Worm (Caenorhabditis elegans) whole organism, L1 larva: Measurements from ENCODE around the gene F08D12.7.
A peak's percentile ranks its signal among the peaks of the same experiment; 100 is the strongest.

Source experiments
- C04F5.9 ChIP-seq: sonication (generic microtip); optimal IDR thresholded peaks from 2 replicates; lab custom pipeline; 2016; ENCODE audit warnings: missing genetic modification characterization, missing compliant biosample characterization
- C16A3.4 ChIP-seq: fragments of 150-350 bp; optimal IDR thresholded peaks from 2 replicates; lab custom pipeline; 2014; ENCODE audit warnings: missing biosample characterization, missing genetic modification characterization
- F16B12.6 ChIP-seq: fragments of 150-350 bp; optimal IDR thresholded peaks from 2 replicates; lab custom pipeline; 2014; ENCODE audit warnings: missing biosample characterization, missing genetic modification characterization
- Y116A8C.19 ChIP-seq: sonication (generic microtip); optimal IDR thresholded peaks from 2 replicates; lab custom pipeline; 2016; ENCODE audit warnings: missing compliant biosample characterization, missing genetic modification characterization, borderline replicate concordance
- aha-1 ChIP-seq: fragments of 150-350 bp; optimal IDR thresholded peaks from 2 replicates; lab custom pipeline; 2014; ENCODE audit warnings: missing biosample characterization, missing genetic modification characterization
- alr-1 ChIP-seq: fragments of 200-800 bp; sonication (Bioruptor generic); optimal IDR thresholded peaks from 2 replicates; lab custom pipeline; 2018; ENCODE audit warnings: borderline replicate concordance, mild to moderate bottlenecking, missing genetic modification characterization, missing compliant biosample characterization
- ceh-82 ChIP-seq, 3 experiments: fragments of 150-350 bp in 1 of 3; sonication (generic microtip) in 2 of 3; optimal IDR thresholded peaks; 2 replicates each; lab custom pipeline; 2014 to 2017; ENCODE audit warnings: missing biosample characterization in 3 of 3, missing genetic modification characterization in 3 of 3
- ceh-90 ChIP-seq: sonication (generic microtip); optimal IDR thresholded peaks from 2 replicates; lab custom pipeline; 2016; ENCODE audit warnings: missing genetic modification characterization, missing compliant biosample characterization
- ces-1 ChIP-seq: fragments of 150-350 bp; optimal IDR thresholded peaks from 2 replicates; lab custom pipeline; 2014; ENCODE audit warnings: missing biosample characterization, missing genetic modification reagents, missing genetic modification characterization
- dpl-1 ChIP-seq, 3 experiments: fragments of 150-350 bp in 2 of 3; sonication (generic microtip) in 1 of 3; optimal IDR thresholded peaks; 2 replicates each; lab custom pipeline; 2014 to 2017; ENCODE audit warnings: missing biosample characterization in 3 of 3, missing genetic modification characterization in 3 of 3, missing genetic modification reagents in 3 of 3
- dsc-1 ChIP-seq: sonication (generic microtip); optimal IDR thresholded peaks from 2 replicates; lab custom pipeline; 2016; ENCODE audit warnings: mild to moderate bottlenecking, missing genetic modification characterization, missing compliant biosample characterization
- efl-1 ChIP-seq, 4 experiments: fragments of 150-350 bp; optimal IDR thresholded peaks in 3 of 4; peaks in 1 of 4; 1 replicate in 1 of 4; 2 replicates in 3 of 4; lab custom pipeline; 2014; ENCODE audit warnings: missing biosample characterization in 2 of 4, missing genetic modification characterization in 2 of 4, missing genetic modification reagents in 2 of 4
- egl-13 ChIP-seq: sonication (generic microtip); optimal IDR thresholded peaks from 2 replicates; lab custom pipeline; 2016; ENCODE audit warnings: missing genotype, missing genetic modification reagents, missing genetic modification characterization, missing compliant biosample characterization
- egl-27 ChIP-seq, 2 experiments: fragments of 150-350 bp in 1 of 2; sonication (generic microtip); optimal IDR thresholded peaks; 3 replicates each; lab custom pipeline; 2017 to 2018; ENCODE audit warnings: missing biosample characterization in 2 of 2, missing genetic modification characterization in 2 of 2, missing genetic modification reagents in 2 of 2
- elt-2 ChIP-seq: sonication (generic microtip); optimal IDR thresholded peaks from 2 replicates; lab custom pipeline; 2016; ENCODE audit warnings: missing genetic modification characterization, mild to moderate bottlenecking, inconsistent platforms, missing compliant biosample characterization, missing genetic modification reagents
- elt-3 ChIP-seq, 6 experiments: fragments of 150-350 bp in 1 of 6; sonication (generic microtip); optimal IDR thresholded peaks; 2 replicates each; lab custom pipeline; 2017 to 2018; ENCODE audit warnings: missing biosample characterization in 6 of 6, missing genetic modification characterization in 6 of 6, inconsistent platforms in 1 of 6
- fkh-4 ChIP-seq: sonication (generic microtip); optimal IDR thresholded peaks from 2 replicates; lab custom pipeline; 2016; ENCODE audit warnings: missing compliant biosample characterization, missing genetic modification characterization, borderline replicate concordance
- fkh-8 ChIP-seq: sonication (generic microtip); optimal IDR thresholded peaks from 2 replicates; lab custom pipeline; 2016; ENCODE audit warnings: mild to moderate bottlenecking, missing genetic modification characterization, missing compliant biosample characterization
- fos-1 ChIP-seq: fragments of 150-350 bp; optimal IDR thresholded peaks from 2 replicates; lab custom pipeline; 2014; ENCODE audit warnings: missing biosample characterization, missing genetic modification characterization
- hpl-2 ChIP-seq: fragments of 150-350 bp; optimal IDR thresholded peaks from 2 replicates; lab custom pipeline; 2014; ENCODE audit warnings: missing biosample characterization, missing genetic modification reagents, missing genetic modification characterization
- irx-1 ChIP-seq: sonication (generic microtip); optimal IDR thresholded peaks from 2 replicates; lab custom pipeline; 2016; ENCODE audit warnings: missing genetic modification characterization, missing compliant biosample characterization
- isw-1 ChIP-seq: fragments of 200-800 bp; sonication (Bioruptor generic); IDR thresholded peaks from 2 replicates; pipeline ENCODE4 v1.3.6; 2022; ENCODE audit warnings: missing genetic modification characterization, missing compliant biosample characterization
- jun-1 ChIP-seq: fragments of 150-350 bp; optimal IDR thresholded peaks from 2 replicates; lab custom pipeline; 2014; ENCODE audit warnings: missing biosample characterization, missing genetic modification reagents, missing genetic modification characterization
- lin-13 ChIP-seq: fragments of 150-350 bp; optimal IDR thresholded peaks from 2 replicates; lab custom pipeline; 2014; ENCODE audit warnings: missing biosample characterization, missing genetic modification reagents, missing genetic modification characterization
- lin-39 ChIP-seq: fragments of 150-350 bp; optimal IDR thresholded peaks from 2 replicates; lab custom pipeline; 2014; ENCODE audit warnings: missing biosample characterization, missing genetic modification reagents, missing genetic modification characterization
- lsy-2 ChIP-seq, 2 experiments: fragments of 150-350 bp; optimal IDR thresholded peaks; 2 replicates each; lab custom pipeline; 2014; ENCODE audit warnings: missing biosample characterization in 2 of 2, missing genetic modification characterization in 2 of 2
- mab-9 ChIP-seq: fragments of 200-800 bp; sonication (Bioruptor generic); IDR thresholded peaks from 2 replicates; pipeline ENCODE4 v1.3.6; 2022; ENCODE audit warnings: missing genetic modification reagents, missing genetic modification characterization, missing compliant biosample characterization
- mdl-1 ChIP-seq, 2 experiments: fragments of 150-350 bp; optimal IDR thresholded peaks; 2 replicates each; lab custom pipeline; 2014 to 2017; ENCODE audit warnings: missing biosample characterization in 2 of 2, missing genetic modification characterization in 2 of 2, inconsistent platforms in 1 of 2
- mep-1 ChIP-seq: fragments of 150-350 bp; optimal IDR thresholded peaks from 2 replicates; lab custom pipeline; 2014; ENCODE audit warnings: missing biosample characterization, missing genetic modification characterization
- nhr-12 ChIP-seq: sonication (generic microtip); optimal IDR thresholded peaks from 2 replicates; lab custom pipeline; 2017; ENCODE audit warnings: missing biosample characterization, missing genetic modification characterization
- nhr-19 ChIP-seq: fragments of 200-800 bp; sonication (Bioruptor generic); conservative IDR thresholded peaks from 2 replicates; pipeline ENCODE4 v1.3.6; 2022; ENCODE audit warnings: missing genetic modification characterization, missing compliant biosample characterization
- nhr-47 ChIP-seq: sonication (generic microtip); optimal IDR thresholded peaks from 2 replicates; lab custom pipeline; 2016; ENCODE audit warnings: mild to moderate bottlenecking, missing genetic modification characterization, moderate library complexity, missing compliant biosample characterization
- nhr-77 ChIP-seq: fragments of 150-350 bp; optimal IDR thresholded peaks from 2 replicates; lab custom pipeline; 2014; ENCODE audit warnings: missing biosample characterization, missing genetic modification characterization
- nhr-85 ChIP-seq: sonication (generic microtip); peaks from one replicate; lab custom pipeline; 2016; ENCODE audit warnings: missing genetic modification characterization, inconsistent platforms, missing compliant biosample characterization
- nhr-90 ChIP-seq: sonication (generic microtip); optimal IDR thresholded peaks from 2 replicates; lab custom pipeline; 2016; ENCODE audit warnings: mild to moderate bottlenecking, missing genetic modification characterization, missing compliant biosample characterization; ENCODE audit not compliant: poor library complexity
- pax-3 ChIP-seq: fragments of 200-800 bp; sonication (Bioruptor generic); optimal IDR thresholded peaks from 2 replicates; lab custom pipeline; 2018; ENCODE audit warnings: mild to moderate bottlenecking, missing genetic modification characterization, moderate library complexity, missing compliant biosample characterization
- pqm-1 ChIP-seq: sonication (generic microtip); optimal IDR thresholded peaks from 3 replicates; lab custom pipeline; 2017; ENCODE audit warnings: missing biosample characterization, missing genetic modification characterization
- rnt-1 ChIP-seq: sonication (generic microtip); optimal IDR thresholded peaks from 2 replicates; lab custom pipeline; 2016; ENCODE audit warnings: mild to moderate bottlenecking, missing genetic modification characterization, moderate library complexity, missing compliant biosample characterization
- snpc-4 ChIP-seq: fragments of 150-350 bp; optimal IDR thresholded peaks from 2 replicates; lab custom pipeline; 2014; ENCODE audit warnings: missing biosample characterization, missing genetic modification characterization
- snu-23 ChIP-seq: sonication (generic microtip); optimal IDR thresholded peaks from 2 replicates; lab custom pipeline; 2016; ENCODE audit warnings: missing genetic modification characterization, missing compliant biosample characterization
- sup-37 ChIP-seq: fragments of 200-800 bp; sonication (Bioruptor generic); optimal IDR thresholded peaks from 2 replicates; lab custom pipeline; 2018; ENCODE audit warnings: mild to moderate bottlenecking, missing genetic modification characterization, missing compliant biosample characterization
- swsn-7 ChIP-seq: sonication (generic microtip); optimal IDR thresholded peaks from 2 replicates; lab custom pipeline; 2016; ENCODE audit warnings: missing genetic modification characterization, missing compliant biosample characterization
- tbx-2 ChIP-seq: sonication (generic microtip); optimal IDR thresholded peaks from 2 replicates; lab custom pipeline; 2016; ENCODE audit warnings: missing genetic modification characterization, missing compliant biosample characterization
- unc-130 ChIP-seq: fragments of 150-350 bp; optimal IDR thresholded peaks from 2 replicates; lab custom pipeline; 2017; ENCODE audit warnings: missing biosample characterization, missing genetic modification characterization, inconsistent platforms
- unc-62 ChIP-seq: fragments of 150-350 bp; optimal IDR thresholded peaks from 2 replicates; lab custom pipeline; 2014; ENCODE audit warnings: missing biosample characterization, missing genetic modification reagents, missing genetic modification characterization
- unc-86 ChIP-seq: sonication (generic microtip); optimal IDR thresholded peaks from 2 replicates; lab custom pipeline; 2016; ENCODE audit warnings: missing genetic modification characterization, missing compliant biosample characterization
- unc-98 ChIP-seq: fragments of 200-800 bp; sonication (Bioruptor generic); IDR thresholded peaks from 2 replicates; pipeline ENCODE4 v1.3.6; 2022; ENCODE audit warnings: missing genetic modification characterization, missing compliant biosample characterization
- ztf-11 ChIP-seq, 2 experiments: sonication (generic microtip); optimal IDR thresholded peaks; 2 replicates each; lab custom pipeline; 2016 to 2017; ENCODE audit warnings: missing genetic modification characterization in 2 of 2, missing biosample characterization in 1 of 2, missing compliant biosample characterization in 1 of 2
- ztf-4 ChIP-seq: fragments of 150-350 bp; optimal IDR thresholded peaks from 2 replicates; lab custom pipeline; 2014; ENCODE audit warnings: missing biosample characterization, missing genetic modification characterization

F08D12.7 gene

ce11 chrII:2752999-2753398, 15.9 kb downstream of the F08D12.7 start, which contains the start of gene F29A7.3:
F29A7.3 (plus strand) TSS chrII:2753299.
- TF ChIP-seq irx-1 (tag; lab: Kevin White, UChicago), result no peak
- no peak for TF ChIP-seq unc-98 (GFP tag; lab: Robert Waterston, UW)
- TF ChIP-seq C04F5.9, result no peak

- peak; percentile 41 for TF ChIP-seq unc-86 (tag; lab: Kevin White, UChicago)
- TF ChIP-seq mdl-1 (tag; optimal IDR thresholded peaks at IDR 0.05; lab: Kevin White, UChicago), result peak in 1 of 2 experiments; percentile 2
- TF ChIP-seq aha-1 (tag; lab: Kevin White, UChicago), result no peak
- TF ChIP-seq sup-37, result no peak
- TF ChIP-seq nhr-85 (tag; lab: Kevin White, UChicago), result peak; percentile 67
- TF ChIP-seq lin-13 (GFP tag; lab: Kevin White, UChicago), result peak; percentile 57
- TF ChIP-seq alr-1, result no peak
- peak; percentile 43 for TF ChIP-seq unc-130
- TF ChIP-seq ces-1, result no peak
- peak; percentile 26 for TF ChIP-seq egl-13 (tag; lab: Kevin White, UChicago)
- peak; percentile 46 for TF ChIP-seq C16A3.4 (tag; lab: Kevin White, UChicago)
- peak; percentile 78 for TF ChIP-seq tbx-2 (tag; lab: Kevin White, UChicago)
- peak; percentile 20 for TF ChIP-seq C04F5.9
- TF ChIP-seq unc-62 (GFP tag; lab: Kevin White, UChicago), result no peak
- TF ChIP-seq fos-1, result no peak
- no peak for TF ChIP-seq pqm-1
- TF ChIP-seq F16B12.6 (tag; lab: Kevin White, UChicago), result peak; percentile 25
- TF ChIP-seq unc-98 (GFP tag; lab: Robert Waterston, UW), result peak; percentile 68
- TF ChIP-seq fkh-8, result peak; percentile 76
- peak; percentile 81 for TF ChIP-seq nhr-47
- TF ChIP-seq nhr-77, result peak; percentile 3
- peak; percentile 95 for TF ChIP-seq rnt-1 (tag; lab: Kevin White, UChicago)
- TF ChIP-seq ceh-82 (tag; optimal IDR thresholded peaks at IDR 0.05; lab: Kevin White, UChicago), result peak; percentile 65 to 71 (median 66)
- TF ChIP-seq snu-23, result peak; percentile 63
- TF ChIP-seq nhr-12, result no peak
- no peak for TF ChIP-seq hpl-2
- peak; percentile 67 to 69 for TF ChIP-seq efl-1 (optimal IDR thresholded peaks at IDR 0.05; lab: Kevin White, UChicago)
- TF ChIP-seq efl-1 (GFP tag; optimal IDR thresholded peaks at IDR 0.05 in 1 of 2; lab: Kevin White, UChicago), result peak; percentile 69 to 92
- peak; percentile 69 for TF ChIP-seq pax-3 (tag; lab: Kevin White, UChicago)
- peak in 1 of 2 experiments; percentile 83 for TF ChIP-seq ztf-11 (tag; optimal IDR thresholded peaks at IDR 0.05; lab: Kevin White, UChicago)
- TF ChIP-seq nhr-90 (tag; lab: Kevin White, UChicago), result peak; percentile 79
- peak; percentile 78 for TF ChIP-seq dsc-1 (tag; lab: Kevin White, UChicago)
- TF ChIP-seq lin-39, result peak; percentile 2
- peak in 1 of 2 experiments; percentile 69 for TF ChIP-seq lsy-2 (tag; optimal IDR thresholded peaks at IDR 0.05; lab: Kevin White, UChicago)
- peak; percentile 67 for TF ChIP-seq swsn-7 (tag; lab: Kevin White, UChicago)
- peak; percentile 50 for TF ChIP-seq isw-1 (GFP tag; lab: Robert Waterston, UW)
- TF ChIP-seq jun-1 (tag; lab: Kevin White, UChicago), result peak; percentile 36
- TF ChIP-seq Y116A8C.19 (tag; lab: Kevin White, UChicago), result no peak
- peak in 1 of 6 experiments; percentile 17 for TF ChIP-seq elt-3 (tag; optimal IDR thresholded peaks at IDR 0.05; lab: Kevin White, UChicago)
- peak; percentile 14 to 72 (median 69) for TF ChIP-seq dpl-1 (GFP tag; optimal IDR thresholded peaks at IDR 0.05; lab: Kevin White, UChicago)
- peak; percentile 65 for TF ChIP-seq nhr-19 (GFP tag; lab: Robert Waterston, UW)
- no peak for TF ChIP-seq egl-27 (tag; optimal IDR thresholded peaks at IDR 0.05; lab: Kevin White, UChicago)
- TF ChIP-seq mep-1 (tag; lab: Kevin White, UChicago), result no peak
- TF ChIP-seq ceh-90 (tag; lab: Kevin White, UChicago), result peak; percentile 86
- 0 out of 2 replicates have a peak, but pooled peaks have one; percentile 36 for TF ChIP-seq mab-9 (GFP tag; lab: Robert Waterston, UW)
- TF ChIP-seq elt-2 (tag; lab: Kevin White, UChicago), result peak; percentile 53
- TF ChIP-seq snpc-4 (tag; lab: Kevin White, UChicago), result peak; percentile 64
- TF ChIP-seq irx-1 (tag; lab: Kevin White, UChicago), result peak; percentile 78
- peak; percentile 81 for TF ChIP-seq fkh-4
- TF ChIP-seq ztf-4 (tag; lab: Kevin White, UChicago), result no peak
These were observed 16.4 kb downstream of the F08D12.7 start, which contains the start of gene F29A7.6 for ce11 chrII:2752536-2752935. F29A7.6 (minus strand) TSS chrII:2752611.
